Worm (Caenorhabditis elegans): Measurements from ENCODE around the gene Y54G2A.15.

Y54G2A.15 gene

DNA sequence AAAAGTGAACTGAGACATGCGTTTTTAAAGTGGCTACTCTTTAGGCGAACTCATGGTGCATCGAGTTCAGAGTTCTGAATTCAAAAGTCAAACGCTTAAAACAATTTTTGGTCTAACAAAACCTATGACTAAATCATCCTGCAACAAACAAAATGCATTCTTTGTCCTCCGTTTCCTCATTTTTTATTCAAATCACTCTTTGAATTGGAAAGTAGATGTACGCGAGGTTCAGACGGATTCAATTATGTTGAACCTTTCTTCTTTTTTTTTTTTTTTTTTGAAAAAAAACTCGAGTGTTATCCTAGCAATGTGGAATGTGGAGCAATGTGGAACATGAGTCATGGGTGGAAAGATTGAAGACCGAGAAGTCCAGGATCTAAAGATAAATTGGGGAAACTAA lies 15.0 kb upstream of the Y54G2A.15 start:
- TF ChIP-seq ets-4 (tag; optimal IDR thresholded peaks at IDR 0.05) (no peak), pat-9 (tag; optimal IDR thresholded peaks at IDR 0.05) (no peak), ceh-22 (tag; optimal IDR thresholded peaks at IDR 0.05) (no peak), ceh-34 (tag; optimal IDR thresholded peaks at IDR 0.05) (no peak), ref-2 (tag; optimal IDR thresholded peaks at IDR 0.05) (no peak), fkh-6 (tag; optimal IDR thresholded peaks at IDR 0.05) (no peak), odd-2 (tag; optimal IDR thresholded peaks at IDR 0.05) (no peak), C08G9.2 (tag; optimal IDR thresholded peaks at IDR 0.05) (no peak), rnt-1 (tag; optimal IDR thresholded peaks at IDR 0.05) (no peak), unc-55 (GFP tag; optimal IDR thresholded peaks at IDR 0.05) (no peak), ceh-2 (tag; optimal IDR thresholded peaks at IDR 0.05) (no peak), ceh-31 (tag; optimal IDR thresholded peaks at IDR 0.05) (no peak), lin-11 (tag; optimal IDR thresholded peaks at IDR 0.05) (no peak)

DNA sequence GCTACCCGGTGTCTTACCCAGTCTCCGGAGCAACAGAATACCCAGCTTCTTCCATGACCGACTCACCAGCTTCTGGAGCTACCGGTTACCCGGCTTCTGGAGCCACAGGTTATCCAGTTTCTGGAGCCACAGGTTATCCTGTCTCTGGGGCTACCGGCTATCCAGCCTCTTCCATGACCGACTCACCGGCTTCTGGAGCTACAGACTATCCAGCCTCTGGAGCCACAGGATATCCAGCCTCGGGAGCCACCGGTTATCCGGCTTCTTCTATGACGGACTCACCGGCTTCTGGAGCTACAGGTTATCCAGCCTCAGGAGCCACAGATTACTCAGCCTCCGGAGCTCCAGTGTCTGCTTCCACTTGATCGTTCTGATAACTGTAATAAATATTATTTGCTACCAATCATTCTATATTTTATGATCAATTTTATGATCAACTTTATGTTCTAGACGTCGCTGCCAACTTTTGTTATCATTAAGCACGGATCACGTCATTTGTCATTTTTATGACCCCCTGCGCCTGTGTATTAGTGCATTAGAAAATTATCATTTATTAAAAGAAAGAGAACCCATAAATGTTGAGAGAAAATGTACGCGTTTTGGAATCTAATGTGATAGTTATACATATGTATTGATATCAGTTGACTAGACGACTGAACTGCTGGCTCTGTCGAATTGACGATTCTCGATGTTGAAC lies 11.4 kb upstream of the Y54G2A.15 start:
- no peak for TF ChIP-seq hlh-13 (GFP tag; optimal IDR thresholded peaks at IDR 0.05)
- no peak for TF ChIP-seq ceh-24 (tag; optimal IDR thresholded peaks at IDR 0.05)
- TF ChIP-seq pat-9 (tag; optimal IDR thresholded peaks at IDR 0.05) = no peak
- TF ChIP-seq madf-2 (tag; optimal IDR thresholded peaks at IDR 0.05) = no peak
- TF ChIP-seq nhr-11 (tag; optimal IDR thresholded peaks at IDR 0.05) = no peak
- TF ChIP-seq F13H6.1 (tag; optimal IDR thresholded peaks at IDR 0.05) = no peak

DNA sequence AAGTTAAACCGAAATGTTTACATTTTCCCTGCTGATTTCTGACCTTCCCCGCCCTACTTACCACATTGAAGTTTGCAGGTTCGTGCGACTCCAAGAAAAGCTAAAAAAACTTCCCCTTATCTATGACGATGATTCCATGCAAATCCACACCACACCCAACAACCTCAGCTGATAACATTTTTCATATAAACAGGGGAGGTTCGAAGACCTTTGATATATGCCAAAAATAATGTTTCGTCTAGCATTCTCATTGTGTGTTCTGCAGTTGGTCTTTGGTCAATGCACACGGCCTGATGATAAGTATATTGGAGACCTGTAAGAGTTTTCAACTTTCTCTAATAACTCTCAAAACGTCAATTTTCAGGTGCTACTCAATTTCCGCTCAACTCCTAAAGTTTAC lies 10.4 kb upstream of the Y54G2A.15 start:
- no peak for TF ChIP-seq ztf-16 (tag; optimal IDR thresholded peaks at IDR 0.05)
- no peak for TF ChIP-seq npax-4 (tag; optimal IDR thresholded peaks at IDR 0.05)
- TF ChIP-seq ttx-3 (tag; optimal IDR thresholded peaks at IDR 0.05) = no peak
- no peak for TF ChIP-seq K02D7.2 (tag; optimal IDR thresholded peaks at IDR 0.05)
- TF ChIP-seq unc-3 (GFP tag; conservative IDR thresholded peaks at IDR 0.05) = no peak
- TF ChIP-seq unc-3 (tag; optimal IDR thresholded peaks at IDR 0.05) = no peak
- TF ChIP-seq nhr-11 (tag; optimal IDR thresholded peaks at IDR 0.05) = no peak
- TF ChIP-seq pax-1 (tag; optimal IDR thresholded peaks at IDR 0.05) = no peak
- TF ChIP-seq lim-6 (tag; optimal IDR thresholded peaks at IDR 0.05) = no peak
- no peak for TF ChIP-seq syd-9 (tag; optimal IDR thresholded peaks at IDR 0.05)
- TF ChIP-seq tbx-2 (tag; optimal IDR thresholded peaks at IDR 0.05) = no peak
- TF ChIP-seq Y22D7AL.16 (tag; optimal IDR thresholded peaks at IDR 0.05) = no peak
- no peak for TF ChIP-seq unc-55 (GFP tag; optimal IDR thresholded peaks at IDR 0.05)
- no peak for TF ChIP-seq elt-2 (tag; optimal IDR thresholded peaks at IDR 0.05)
- TF ChIP-seq ceh-14 (tag; optimal IDR thresholded peaks at IDR 0.05) = no peak
- no peak for TF ChIP-seq rnt-1 (tag; optimal IDR thresholded peaks at IDR 0.05)
- TF ChIP-seq ceh-18 (tag; optimal IDR thresholded peaks at IDR 0.05) = no peak

- no peak for TF ChIP-seq ceh-34 (tag; optimal IDR thresholded peaks at IDR 0.05)
- no peak for TF ChIP-seq tbx-2 (tag; optimal IDR thresholded peaks at IDR 0.05)
- TF ChIP-seq gmeb-2 (tag; optimal IDR thresholded peaks at IDR 0.05) = no peak
- TF ChIP-seq ztf-16 (tag; optimal IDR thresholded peaks at IDR 0.05) = no peak
- no peak for TF ChIP-seq unc-55 (GFP tag; optimal IDR thresholded peaks at IDR 0.05)
- no peak for TF ChIP-seq ceh-24 (tag; optimal IDR thresholded peaks at IDR 0.05)
- no peak for TF ChIP-seq unc-86 (tag; optimal IDR thresholded peaks at IDR 0.05)
- TF ChIP-seq eyg-1 (tag; optimal IDR thresholded peaks at IDR 0.05) = no peak
- no peak for TF ChIP-seq C38D4.7 (GFP tag; optimal IDR thresholded peaks at IDR 0.05)
- TF ChIP-seq sox-2 (GFP tag; IDR thresholded peaks at IDR 0.05) = no peak
- TF ChIP-seq ceh-9 (tag; optimal IDR thresholded peaks at IDR 0.05) = no peak
- TF ChIP-seq sox-4 (tag; optimal IDR thresholded peaks at IDR 0.05) = no peak
- no peak for TF ChIP-seq Y22D7AL.16 (tag; optimal IDR thresholded peaks at IDR 0.05)
- no peak for TF ChIP-seq nhr-11 (tag; optimal IDR thresholded peaks at IDR 0.05)
- no peak for TF ChIP-seq pros-1 (tag; optimal IDR thresholded peaks at IDR 0.05)
These were observed 9.4 kb upstream of the Y54G2A.15 start, which contains the start of gene Y54G2A.49 for ce11 chrIV:2853164-2853563. Y54G2A.49 (minus strand) TSS chrIV:2853264.

Data from whole organism, late embryonic.